Worm (Caenorhabditis elegans) whole organism, L4 larva: ENCODE data around the gene twk-43.

Source experiments
- F10B5.3 ChIP-seq: sonication (generic microtip); optimal IDR thresholded peaks from 2 replicates; lab custom pipeline; 2016; ENCODE audit warnings: mild to moderate bottlenecking, missing genetic modification characterization, missing compliant biosample characterization
- F26F4.8 ChIP-seq: fragments of 200-800 bp; sonication (Bioruptor generic); conservative IDR thresholded peaks from 2 replicates; pipeline ENCODE4 v1.3.6; 2022; ENCODE audit warnings: missing genetic modification characterization, missing compliant biosample characterization
- F37D6.2 ChIP-seq: sonication (generic microtip); optimal IDR thresholded peaks from 2 replicates; lab custom pipeline; 2016; ENCODE audit warnings: mild to moderate bottlenecking, missing genetic modification characterization, missing compliant biosample characterization
- F44E2.7 ChIP-seq: fragments of 200-800 bp; sonication (Bioruptor generic); IDR thresholded peaks from 2 replicates; pipeline ENCODE4 v2.1.2; 2022; ENCODE audit warnings: missing genetic modification characterization, missing compliant biosample characterization
- R02D3.7 ChIP-seq: fragments of 150-350 bp; sonication (generic microtip); optimal IDR thresholded peaks from 3 replicates; lab custom pipeline; 2014; ENCODE audit warnings: missing biosample characterization, missing genetic modification characterization
- T26A8.4 ChIP-seq: fragments of 200-800 bp; sonication (Bioruptor generic); IDR thresholded peaks from 2 replicates; pipeline ENCODE4 v1.3.6; 2022; ENCODE audit warnings: missing genetic modification characterization, missing compliant biosample characterization
- Y48G9A.11 ChIP-seq: fragments of 200-800 bp; sonication (Bioruptor generic); IDR thresholded peaks from 2 replicates; pipeline ENCODE4 v1.3.6; 2022; ENCODE audit warnings: missing genetic modification reagents, missing genetic modification characterization, missing compliant biosample characterization
- ZK337.2 ChIP-seq: fragments of 200-800 bp; sonication (Bioruptor generic); IDR thresholded peaks from 2 replicates; pipeline ENCODE4 v1.3.6; 2022; ENCODE audit warnings: missing genetic modification reagents, missing genetic modification characterization, missing compliant biosample characterization
- ZK546.5 ChIP-seq, 2 experiments: sonication (generic microtip); optimal IDR thresholded peaks; 2 replicates each; lab custom pipeline; 2017; ENCODE audit warnings: missing biosample characterization in 2 of 2, missing genetic modification characterization in 2 of 2
- aly-2 ChIP-seq: sonication (generic microtip); optimal IDR thresholded peaks from 2 replicates; lab custom pipeline; 2018; ENCODE audit warnings: missing biosample characterization, missing genetic modification characterization
- ama-1 ChIP-seq: fragments of 150-350 bp; optimal IDR thresholded peaks from 2 replicates; lab custom pipeline; 2014; ENCODE audit warnings: inconsistent platforms, mixed read lengths
- ceh-28 ChIP-seq: fragments of 150-350 bp; optimal IDR thresholded peaks from 2 replicates; lab custom pipeline; 2014; ENCODE audit warnings: missing biosample characterization, missing genetic modification reagents, missing genetic modification characterization
- ceh-32 ChIP-seq: sonication (generic microtip); optimal IDR thresholded peaks from 2 replicates; lab custom pipeline; 2016; ENCODE audit warnings: mild to moderate bottlenecking, missing genetic modification characterization, missing compliant biosample characterization; ENCODE audit not compliant: poor library complexity
- ceh-82 ChIP-seq: sonication (generic microtip); optimal IDR thresholded peaks from 2 replicates; lab custom pipeline; 2017; ENCODE audit warnings: missing biosample characterization, missing genetic modification characterization
- daf-12 ChIP-seq: fragments of 150-350 bp; optimal IDR thresholded peaks from 2 replicates; lab custom pipeline; 2014; ENCODE audit warnings: missing biosample characterization, missing genetic modification reagents, missing genetic modification characterization
- daf-16 ChIP-seq, 3 experiments: sonication (generic microtip); optimal IDR thresholded peaks; 2 replicates each; lab custom pipeline; 2016 to 2017; ENCODE audit warnings: missing genetic modification characterization in 3 of 3, missing genetic modification reagents in 3 of 3, mild to moderate bottlenecking in 2 of 3, missing compliant biosample characterization in 2 of 3, missing biosample characterization in 1 of 3, moderate library complexity in 1 of 3
- daf-19 ChIP-seq: fragments of 200-800 bp; sonication (Bioruptor generic); conservative IDR thresholded peaks from 2 replicates; pipeline ENCODE4 v1.3.6; 2022; ENCODE audit warnings: missing genetic modification characterization, missing compliant biosample characterization
- dmd-8 ChIP-seq: fragments of 200-800 bp; sonication (Bioruptor generic); IDR thresholded peaks from 2 replicates; pipeline ENCODE4 v1.3.6; 2022; ENCODE audit warnings: missing genetic modification characterization, missing compliant biosample characterization
- dmd-9 ChIP-seq: fragments of 200-800 bp; sonication (Bioruptor generic); IDR thresholded peaks from 2 replicates; pipeline ENCODE4 v1.3.6; 2022; ENCODE audit warnings: missing genetic modification reagents, missing genetic modification characterization, missing compliant biosample characterization
- duxl-1 ChIP-seq: sonication (generic microtip); optimal IDR thresholded peaks from 2 replicates; lab custom pipeline; 2016; ENCODE audit warnings: mild to moderate bottlenecking, missing genetic modification characterization, moderate library complexity, missing compliant biosample characterization; ENCODE audit not compliant: poor library complexity
- dve-1 ChIP-seq: sonication (generic microtip); optimal IDR thresholded peaks from 2 replicates; lab custom pipeline; 2017; ENCODE audit warnings: antibody characterized with exemption, mild to moderate bottlenecking, missing genetic modification characterization, missing compliant biosample characterization; ENCODE audit not compliant: insufficient read depth
- hlh-30 ChIP-seq: sonication (generic microtip); optimal IDR thresholded peaks from 2 replicates; lab custom pipeline; 2017; ENCODE audit warnings: antibody characterized with exemption, mild to moderate bottlenecking, missing genetic modification characterization, missing compliant biosample characterization; ENCODE audit not compliant: insufficient read depth
- hmg-1.1 ChIP-seq: fragments of 200-800 bp; sonication (Bioruptor generic); IDR thresholded peaks from 2 replicates; pipeline ENCODE4 v1.3.6; 2022; ENCODE audit warnings: missing genetic modification reagents, missing genetic modification characterization, missing compliant biosample characterization
- lin-13 ChIP-seq: fragments of 150-350 bp; optimal IDR thresholded peaks from 2 replicates; lab custom pipeline; 2014; ENCODE audit warnings: missing biosample characterization, missing genetic modification reagents, missing genetic modification characterization
- lin-29 ChIP-seq: fragments of 200-800 bp; sonication (Bioruptor generic); IDR thresholded peaks from 2 replicates; pipeline ENCODE4 v1.3.6; 2022; ENCODE audit warnings: missing genetic modification reagents, missing genetic modification characterization, missing compliant biosample characterization
- lin-38 ChIP-seq: fragments of 200-800 bp; sonication (Bioruptor generic); IDR thresholded peaks from 2 replicates; pipeline ENCODE4 v1.3.6; 2022; ENCODE audit warnings: missing genetic modification reagents, missing genetic modification characterization, missing compliant biosample characterization
- lin-39 ChIP-seq: fragments of 150-350 bp; optimal IDR thresholded peaks from 2 replicates; lab custom pipeline; 2014; ENCODE audit warnings: missing biosample characterization, missing genetic modification reagents, missing genetic modification characterization
- lsy-2 ChIP-seq, 2 experiments: fragments of 150-350 bp in 1 of 2; sonication (generic microtip) in 1 of 2; optimal IDR thresholded peaks; 2 replicates each; lab custom pipeline; 2014 to 2017; ENCODE audit warnings: missing biosample characterization in 2 of 2, missing genetic modification characterization in 2 of 2
- madf-5 ChIP-seq, 2 experiments: fragments of 200-800 bp; sonication (Bioruptor generic); IDR thresholded peaks; 2 replicates each; pipeline ENCODE4 v1.3.6; 2022; ENCODE audit warnings: missing compliant biosample characterization in 2 of 2, missing genetic modification characterization in 2 of 2
- madf-9 ChIP-seq: fragments of 200-800 bp; sonication (Bioruptor generic); conservative IDR thresholded peaks from 2 replicates; pipeline ENCODE4 v1.3.6; 2022; ENCODE audit warnings: missing genetic modification reagents, missing genetic modification characterization, missing compliant biosample characterization
- mdl-1 ChIP-seq, 2 experiments: fragments of 150-350 bp in 1 of 2; sonication (generic microtip) in 1 of 2; optimal IDR thresholded peaks; 2 replicates each; lab custom pipeline; 2014 to 2017; ENCODE audit warnings: missing biosample characterization in 2 of 2, missing genetic modification characterization in 2 of 2
- mdt-29 ChIP-seq: fragments of 200-800 bp; sonication (Bioruptor generic); IDR thresholded peaks from 2 replicates; pipeline ENCODE4 v1.3.6; 2022; ENCODE audit warnings: missing genetic modification reagents, missing genetic modification characterization, missing compliant biosample characterization
- mxl-2 ChIP-seq: fragments of 200-800 bp; sonication (Bioruptor generic); conservative IDR thresholded peaks from 2 replicates; pipeline ENCODE4 v1.3.6; 2022; ENCODE audit warnings: missing genetic modification reagents, missing genetic modification characterization, missing compliant biosample characterization
- nhr-10 ChIP-seq: fragments of 150-350 bp; optimal IDR thresholded peaks from 2 replicates; lab custom pipeline; 2014; ENCODE audit warnings: missing biosample characterization, missing genetic modification characterization
- nhr-237 ChIP-seq: sonication (generic microtip); optimal IDR thresholded peaks from 2 replicates; lab custom pipeline; 2017; ENCODE audit warnings: missing biosample characterization, missing genetic modification characterization
- nhr-25 ChIP-seq: sonication (generic microtip); optimal IDR thresholded peaks from 2 replicates; lab custom pipeline; 2017; ENCODE audit warnings: missing genetic modification characterization, mild to moderate bottlenecking, missing compliant biosample characterization, antibody characterized with exemption, moderate library complexity, borderline replicate concordance; ENCODE audit not compliant: insufficient read depth
- nhr-28 ChIP-seq: fragments of 150-350 bp; optimal IDR thresholded peaks from 2 replicates; lab custom pipeline; 2014; ENCODE audit warnings: missing biosample characterization, missing genetic modification characterization
- nhr-48 ChIP-seq: sonication (generic microtip); optimal IDR thresholded peaks from 2 replicates; lab custom pipeline; 2016; ENCODE audit warnings: mild to moderate bottlenecking, missing genetic modification characterization, missing compliant biosample characterization
- nhr-77 ChIP-seq: fragments of 150-350 bp; optimal IDR thresholded peaks from 2 replicates; lab custom pipeline; 2014; ENCODE audit warnings: missing biosample characterization, missing genetic modification characterization
- pha-4 ChIP-seq, 2 experiments: fragments of 150-350 bp in 1 of 2; fragments of 200-800 bp in 1 of 2; sonication (Bioruptor generic) in 1 of 2; IDR thresholded peaks in 1 of 2; optimal IDR thresholded peaks in 1 of 2; 2 replicates each; pipeline versions ENCODE4 v1.3.6 to Lab custom; 2014 to 2022; ENCODE audit warnings: missing genetic modification characterization in 2 of 2, missing genetic modification reagents in 2 of 2, missing biosample characterization in 1 of 2, missing compliant biosample characterization in 1 of 2
- php-3 ChIP-seq: fragments of 200-800 bp; sonication (Bioruptor generic); IDR thresholded peaks from 2 replicates; pipeline ENCODE4 v1.3.6; 2022; ENCODE audit warnings: missing genetic modification reagents, missing genetic modification characterization, missing compliant biosample characterization
- pqm-1 ChIP-seq: sonication (generic microtip); optimal IDR thresholded peaks from 2 replicates; lab custom pipeline; 2017; ENCODE audit warnings: missing biosample characterization, missing genetic modification characterization
- saeg-2 ChIP-seq: fragments of 200-800 bp; sonication (Bioruptor generic); IDR thresholded peaks from 2 replicates; pipeline ENCODE4 v1.3.6; 2022; ENCODE audit warnings: missing genetic modification reagents, missing genetic modification characterization, missing compliant biosample characterization
- set-16 ChIP-seq: fragments of 200-800 bp; sonication (Bioruptor generic); IDR thresholded peaks from 2 replicates; pipeline ENCODE4 v1.3.6; 2022; ENCODE audit warnings: missing genetic modification reagents, missing genetic modification characterization, missing compliant biosample characterization
- snpc-4 ChIP-seq: fragments of 150-350 bp; optimal IDR thresholded peaks from 2 replicates; lab custom pipeline; 2014; ENCODE audit warnings: missing biosample characterization, missing genetic modification characterization
- spr-1 ChIP-seq: sonication (generic microtip); optimal IDR thresholded peaks from 2 replicates; lab custom pipeline; 2016; ENCODE audit warnings: mild to moderate bottlenecking, missing genetic modification characterization, missing compliant biosample characterization
- tra-1 ChIP-seq: fragments of 200-800 bp; sonication (Bioruptor generic); IDR thresholded peaks from 2 replicates; pipeline ENCODE4 v1.3.6; 2022; ENCODE audit warnings: missing genetic modification reagents, missing genetic modification characterization, missing compliant biosample characterization
- unc-39 ChIP-seq: sonication (generic microtip); optimal IDR thresholded peaks from 2 replicates; lab custom pipeline; 2017; ENCODE audit warnings: missing biosample characterization, missing genetic modification characterization

Gene twk-43

DNA sequence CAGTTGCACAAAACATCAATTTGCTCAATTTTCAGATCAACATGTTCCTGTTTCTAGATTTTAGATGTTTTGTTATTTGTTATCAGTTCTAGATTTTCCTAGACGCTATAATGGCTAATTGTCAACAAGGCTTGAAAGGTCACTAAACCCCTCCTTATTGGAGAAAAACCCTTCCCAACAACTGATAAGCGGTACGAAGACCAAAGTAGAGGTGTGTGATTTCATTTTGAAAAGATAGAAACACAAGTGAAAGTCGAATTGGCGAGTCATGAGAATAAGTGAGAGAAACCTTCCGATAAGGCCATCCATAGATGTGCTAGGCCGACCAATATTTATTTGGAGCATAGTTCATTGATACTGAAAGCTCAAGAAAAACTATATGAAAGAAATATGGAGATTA, 27.6 kb downstream of the twk-43 start (continued):
- TF ChIP-seq ceh-82 (tag; lab: Kevin White, UChicago) (no peak), daf-16 (GFP tag; optimal IDR thresholded peaks at IDR 0.05; lab: Kevin White, UChicago) (peak in 1 of 2 experiments; percentile 34), daf-16 (tag; optimal IDR thresholded peaks at IDR 0.05; lab: Kevin White, UChicago) (peak; percentile 99), nhr-237 (tag; lab: Kevin White, UChicago) (no peak), ama-1 (lab: Kevin White, UChicago) (peak; percentile 5), F26F4.8 (GFP tag; lab: Robert Waterston, UW) (no peak), saeg-2 (GFP tag; lab: Robert Waterston, UW) (no peak), nhr-77 (tag; lab: Kevin White, UChicago) (peak; percentile 70), nhr-48 (tag; lab: Kevin White, UChicago) (peak; percentile 57), daf-12 (tag; lab: Kevin White, UChicago) (no peak), tra-1 (peak; percentile 58; the same call in 1 of the 2 replicates), duxl-1 (tag; lab: Kevin White, UChicago) (no peak), lin-38 (no peak), hlh-30 (peak; percentile 74), mdt-29 (GFP tag; lab: Robert Waterston, UW) (no peak), nhr-10 (tag; lab: Kevin White, UChicago) (peak; percentile 70), T26A8.4 (no peak), hmg-1.1 (GFP tag; lab: Robert Waterston, UW) (no peak), ceh-28 (tag; lab: Kevin White, UChicago) (no peak), pqm-1 (tag; lab: Kevin White, UChicago) (peak; percentile 89), ZK546.5 (tag; optimal IDR thresholded peaks at IDR 0.05; lab: Kevin White, UChicago) (no peak), F44E2.7 (GFP tag; lab: Robert Waterston, UW) (no peak)
- TF ChIP-seq, all 104 proteins: peak for 21

DNA sequence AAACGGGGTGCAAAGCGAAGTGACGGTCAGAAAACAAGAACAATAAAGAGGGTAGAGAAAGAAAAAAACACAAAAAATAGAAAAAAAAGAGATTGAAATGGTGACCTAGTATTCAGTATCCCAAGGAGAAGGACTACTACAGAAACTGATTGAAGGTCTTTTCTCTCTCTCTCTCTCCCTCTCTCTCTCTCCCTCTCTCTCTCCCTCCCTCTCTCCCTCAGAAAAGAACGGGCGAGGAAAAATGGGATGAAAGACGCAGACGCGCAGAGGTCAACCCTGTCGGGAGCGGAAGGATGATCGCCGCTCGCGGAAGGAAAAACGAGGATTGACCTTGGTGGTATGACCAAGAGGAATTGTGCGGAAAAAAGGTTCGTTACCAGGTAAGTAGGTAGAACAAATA, 28.5 kb downstream of the twk-43 start:
- TF ChIP-seq set-16 (peak; percentile 87), lin-29 (no peak), madf-9 (GFP tag; lab: Robert Waterston, UW) (peak; percentile 79), dmd-9 (GFP tag; lab: Robert Waterston, UW) (no peak), lin-39 (no peak), F37D6.2 (no peak), php-3 (GFP tag; lab: Robert Waterston, UW) (no peak), ceh-32 (no peak), nhr-237 (tag; lab: Kevin White, UChicago) (peak; percentile 30), spr-1 (no peak), ama-1 (lab: Kevin White, UChicago) (no peak), lsy-2 (tag; optimal IDR thresholded peaks at IDR 0.05; lab: Kevin White, UChicago) (peak in 1 of 2 experiments; percentile 39), lin-13 (GFP tag; lab: Kevin White, UChicago) (no peak), mxl-2 (GFP tag; lab: Robert Waterston, UW) (no peak), snpc-4 (no peak), madf-5 (GFP tag; IDR thresholded peaks at IDR 0.05; lab: Robert Waterston, UW) (no peak), mdl-1 (tag; optimal IDR thresholded peaks at IDR 0.05; lab: Kevin White, UChicago) (peak in 1 of 2 experiments; percentile 20), ZK337.2 (no peak), F44E2.7 (GFP tag; lab: Robert Waterston, UW) (0 out of 2 replicates have a peak, but pooled peaks have one; percentile 28), daf-16 (GFP tag; optimal IDR thresholded peaks at IDR 0.05; lab: Kevin White, UChicago) (no peak), daf-16 (tag; optimal IDR thresholded peaks at IDR 0.05; lab: Kevin White, UChicago) (peak; percentile 3), pha-4 (GFP tag; IDR thresholded peaks at IDR 0.05; lab: Robert Waterston, UW) (peak; percentile 68; the same call in 1 of the 2 replicates), pha-4 (tag; optimal IDR thresholded peaks at IDR 0.05; lab: Kevin White, UChicago) (no peak), dmd-8 (GFP tag; lab: Robert Waterston, UW) (no peak), aly-2 (no peak), dve-1 (tag; lab: Kevin White, UChicago) (peak; percentile 70), R02D3.7 (no peak), daf-19 (GFP tag; lab: Robert Waterston, UW) (no peak), nhr-25 (tag; lab: Kevin White, UChicago) (peak; percentile 83), F10B5.3 (no peak), Y48G9A.11 (GFP tag; lab: Robert Waterston, UW) (no peak), unc-39 (tag; lab: Kevin White, UChicago) (no peak), nhr-28 (tag; lab: Kevin White, UChicago) (peak; percentile 53)
